Worm (Caenorhabditis elegans) whole organism, midembryonic: ENCODE measurements around the gene kvs-5.

ENCODE experiments used
- T22C8.4 ChIP-seq: fragments of 200-800 bp; sonication (Bioruptor generic); IDR thresholded peaks from 2 replicates; pipeline ENCODE4 v1.3.6; 2022; ENCODE audit warnings: missing genetic modification characterization, missing compliant biosample characterization
- cog-1 ChIP-seq: sonication (generic microtip); optimal IDR thresholded peaks from 2 replicates; lab custom pipeline; 2016; ENCODE audit warnings: missing genetic modification characterization, missing compliant biosample characterization
- flt-1 ChIP-seq: fragments of 200-800 bp; sonication (Bioruptor generic); IDR thresholded peaks from 2 replicates; pipeline ENCODE4 v1.3.6; 2022; ENCODE audit warnings: missing genetic modification characterization, missing compliant biosample characterization
- klf-2 ChIP-seq: fragments of 200-800 bp; sonication (Bioruptor generic); conservative IDR thresholded peaks from 2 replicates; pipeline ENCODE4 v1.3.6; 2022; ENCODE audit warnings: missing genetic modification reagents, missing genetic modification characterization, missing compliant biosample characterization
- med-1 ChIP-seq: sonication (generic microtip); optimal IDR thresholded peaks from 2 replicates; lab custom pipeline; 2017; ENCODE audit warnings: missing genetic modification characterization, mild to moderate bottlenecking, missing compliant biosample characterization, antibody characterized with exemption, missing genetic modification reagents; ENCODE audit not compliant: insufficient read depth
- ref-1 ChIP-seq: fragments of 200-800 bp; sonication (Bioruptor generic); conservative IDR thresholded peaks from 2 replicates; pipeline ENCODE4 v1.3.6; 2022; ENCODE audit warnings: missing genetic modification reagents, missing genetic modification characterization, missing compliant biosample characterization
- tab-1 ChIP-seq: fragments of 200-800 bp; sonication (Bioruptor generic); IDR thresholded peaks from 2 replicates; pipeline ENCODE4 v1.3.6; 2022; ENCODE audit warnings: missing genetic modification characterization, missing compliant biosample characterization
- ztf-23 ChIP-seq: fragments of 200-800 bp; sonication (Bioruptor generic); IDR thresholded peaks from 2 replicates; pipeline ENCODE4 v1.3.6; 2022; ENCODE audit warnings: missing genetic modification reagents, missing genetic modification characterization, missing compliant biosample characterization
- ztf-29 ChIP-seq: fragments of 200-800 bp; sonication (Bioruptor generic); IDR thresholded peaks from 2 replicates; pipeline ENCODE4 v1.3.6; 2022; ENCODE audit warnings: missing genetic modification reagents, missing genetic modification characterization, missing compliant biosample characterization

DNA sequence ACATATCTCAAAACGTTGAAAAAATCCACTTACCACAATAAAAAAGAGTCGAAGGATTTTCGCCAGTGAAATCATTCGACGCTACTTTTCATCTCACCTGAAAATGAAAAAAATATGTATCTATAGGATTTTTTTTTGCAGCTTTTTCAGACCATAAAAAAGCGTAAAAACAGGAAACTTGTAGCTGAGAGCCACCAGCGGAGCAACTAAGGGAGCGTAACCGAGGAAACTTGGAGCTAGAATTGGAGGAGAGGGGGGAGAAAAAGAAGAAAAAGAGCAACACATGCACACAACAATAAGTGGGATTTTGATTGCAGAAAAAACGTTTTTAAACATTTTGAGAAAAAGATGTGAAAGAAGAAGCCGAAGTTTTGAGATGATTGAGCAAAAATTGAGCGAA lies 28.9 kb upstream of the kvs-5 start, which contains the start of gene cutl-26:
- TF ChIP-seq klf-2 (no peak), ref-1 (GFP tag; lab: Robert Waterston, UW) (no peak), tab-1 (GFP tag; lab: Robert Waterston, UW) (no peak), ztf-23 (no peak), ztf-29 (GFP tag; lab: Robert Waterston, UW) (no peak), flt-1 (GFP tag; lab: Robert Waterston, UW) (no peak), T22C8.4 (no peak), med-1 (GFP tag; lab: Kevin White, UChicago) (no peak), cog-1 (tag; lab: Kevin White, UChicago) (no peak)
